Worm (Caenorhabditis elegans) whole organism, L2 larva: ENCODE data around the gene slc-5A12.

Source experiments
- C34F6.9 ChIP-seq: fragments of 150-350 bp; optimal IDR thresholded peaks from 2 replicates; lab custom pipeline; 2014; ENCODE audit warnings: missing biosample characterization, missing genetic modification characterization
- F13H6.1 ChIP-seq: sonication (generic microtip); optimal IDR thresholded peaks from 2 replicates; lab custom pipeline; 2016; ENCODE audit warnings: missing genetic modification characterization, missing compliant biosample characterization
- R02D3.7 ChIP-seq: fragments of 150-350 bp; optimal IDR thresholded peaks from 2 replicates; lab custom pipeline; 2014; ENCODE audit warnings: missing biosample characterization, missing genetic modification characterization
- ZK546.5 ChIP-seq: sonication (generic microtip); optimal IDR thresholded peaks from 2 replicates; lab custom pipeline; 2017; ENCODE audit warnings: missing biosample characterization, missing genetic modification characterization
- ama-1 ChIP-seq: fragments of 150-350 bp; optimal IDR thresholded peaks from 2 replicates; lab custom pipeline; 2018; ENCODE audit warnings: inconsistent platforms
- blmp-1 ChIP-seq: sonication (generic microtip); optimal IDR thresholded peaks from 2 replicates; lab custom pipeline; 2017; ENCODE audit warnings: missing genetic modification characterization, mild to moderate bottlenecking, missing compliant biosample characterization, antibody characterized with exemption, moderate library complexity; ENCODE audit not compliant: insufficient read depth
- ceh-16 ChIP-seq: fragments of 150-350 bp; optimal IDR thresholded peaks from 2 replicates; lab custom pipeline; 2014; ENCODE audit warnings: missing biosample characterization, missing genetic modification characterization
- egl-27 ChIP-seq: sonication (generic microtip); optimal IDR thresholded peaks from 3 replicates; lab custom pipeline; 2017; ENCODE audit warnings: missing biosample characterization, missing genetic modification reagents, missing genetic modification characterization
- elt-1 ChIP-seq: fragments of 150-350 bp; optimal IDR thresholded peaks from 2 replicates; lab custom pipeline; 2014; ENCODE audit warnings: missing biosample characterization, missing genetic modification characterization
- elt-3 ChIP-seq: sonication (generic microtip); optimal IDR thresholded peaks from 2 replicates; lab custom pipeline; 2017; ENCODE audit warnings: missing biosample characterization, missing genetic modification characterization
- gmeb-1 ChIP-seq: fragments of 150-350 bp; optimal IDR thresholded peaks from 2 replicates; lab custom pipeline; 2014; ENCODE audit warnings: missing biosample characterization, missing genetic modification characterization
- lin-11 ChIP-seq: fragments of 150-350 bp; sonication (generic microtip); optimal IDR thresholded peaks from 2 replicates; lab custom pipeline; 2014; ENCODE audit warnings: missing biosample characterization, missing genetic modification characterization, inconsistent platforms, mixed read lengths
- lin-13 ChIP-seq: fragments of 150-350 bp; optimal IDR thresholded peaks from 2 replicates; lab custom pipeline; 2014; ENCODE audit warnings: missing biosample characterization, missing genetic modification reagents, missing genetic modification characterization
- lin-39 ChIP-seq: fragments of 150-350 bp; optimal IDR thresholded peaks from 2 replicates; lab custom pipeline; 2014; ENCODE audit warnings: missing biosample characterization, missing genetic modification reagents, missing genetic modification characterization
- lsy-2 ChIP-seq, 2 experiments: fragments of 150-350 bp in 1 of 2; sonication (generic microtip) in 1 of 2; optimal IDR thresholded peaks; 2 replicates each; lab custom pipeline; 2014 to 2017; ENCODE audit warnings: missing biosample characterization in 2 of 2, missing genetic modification characterization in 2 of 2
- mab-5 ChIP-seq: fragments of 150-350 bp; optimal IDR thresholded peaks from 2 replicates; lab custom pipeline; 2014; ENCODE audit warnings: missing biosample characterization, missing genetic modification characterization
- mbf-1 ChIP-seq: sonication (generic microtip); optimal IDR thresholded peaks from 2 replicates; lab custom pipeline; 2017; ENCODE audit warnings: missing biosample characterization, missing genetic modification characterization
- mdl-1 ChIP-seq, 2 experiments: fragments of 150-350 bp in 1 of 2; sonication (generic microtip) in 1 of 2; optimal IDR thresholded peaks; 2 replicates each; lab custom pipeline; 2017; ENCODE audit warnings: missing biosample characterization in 2 of 2, missing genetic modification characterization in 2 of 2
- nhr-11 ChIP-seq: fragments of 150-350 bp; optimal IDR thresholded peaks from 2 replicates; lab custom pipeline; 2014; ENCODE audit warnings: missing biosample characterization, missing genetic modification characterization
- nhr-129 ChIP-seq: fragments of 150-350 bp; optimal IDR thresholded peaks from 2 replicates; lab custom pipeline; 2014; ENCODE audit warnings: missing biosample characterization, missing genetic modification characterization
- nhr-21 ChIP-seq: fragments of 150-350 bp; optimal IDR thresholded peaks from 2 replicates; lab custom pipeline; 2014; ENCODE audit warnings: missing biosample characterization, missing genetic modification characterization
- nhr-237 ChIP-seq: fragments of 150-350 bp; optimal IDR thresholded peaks from 2 replicates; lab custom pipeline; 2014; ENCODE audit warnings: missing biosample characterization, missing genetic modification characterization
- nhr-25 ChIP-seq: fragments of 150-350 bp; sonication (generic microtip); optimal IDR thresholded peaks from 3 replicates; lab custom pipeline; 2014; ENCODE audit warnings: missing biosample characterization, missing genetic modification characterization
- nhr-6 ChIP-seq: fragments of 150-350 bp; optimal IDR thresholded peaks from 2 replicates; lab custom pipeline; 2014; ENCODE audit warnings: missing biosample characterization, missing genetic modification characterization
- nhr-77 ChIP-seq: fragments of 150-350 bp; optimal IDR thresholded peaks from 2 replicates; lab custom pipeline; 2014; ENCODE audit warnings: missing biosample characterization, missing genetic modification characterization
- peb-1 ChIP-seq: fragments of 150-350 bp; optimal IDR thresholded peaks from 2 replicates; lab custom pipeline; 2014; ENCODE audit warnings: missing biosample characterization, missing genetic modification characterization
- skn-1 ChIP-seq: sonication (generic microtip); optimal IDR thresholded peaks from 2 replicates; lab custom pipeline; 2017; ENCODE audit warnings: missing biosample characterization, missing genetic modification characterization
- sma-3 ChIP-seq: sonication (generic microtip); optimal IDR thresholded peaks from 2 replicates; lab custom pipeline; 2016; ENCODE audit warnings: missing genetic modification reagents, missing genetic modification characterization, missing compliant biosample characterization
- sma-9 ChIP-seq, 2 experiments: fragments of 150-350 bp in 1 of 2; sonication (generic microtip) in 1 of 2; optimal IDR thresholded peaks; 2 replicates each; lab custom pipeline; 2014 to 2016; ENCODE audit warnings: missing genetic modification characterization in 2 of 2, mild to moderate bottlenecking in 1 of 2, missing biosample characterization in 1 of 2, missing compliant biosample characterization in 1 of 2, missing genetic modification reagents in 1 of 2, moderate library complexity in 1 of 2
- snpc-4 ChIP-seq: fragments of 150-350 bp; optimal IDR thresholded peaks from 2 replicates; lab custom pipeline; 2014; ENCODE audit warnings: missing biosample characterization, missing genetic modification characterization
- unc-39 ChIP-seq: fragments of 150-350 bp; optimal IDR thresholded peaks from 2 replicates; lab custom pipeline; 2014; ENCODE audit warnings: missing biosample characterization, missing genetic modification characterization
- ztf-1 ChIP-seq: fragments of 200-800 bp; sonication (Bioruptor generic); conservative IDR thresholded peaks from 2 replicates; pipeline ENCODE4 v1.3.6; 2022; ENCODE audit warnings: missing genetic modification characterization, missing compliant biosample characterization
- ztf-11 ChIP-seq: sonication (generic microtip); optimal IDR thresholded peaks from 2 replicates; lab custom pipeline; 2017; ENCODE audit warnings: missing biosample characterization, missing genetic modification characterization

The slc-5A12 gene

ce11 chrIV:11928388-11928787 lies 8.8 kb upstream of the slc-5A12 start (continued):
- TF ChIP-seq ztf-1 (GFP tag; lab: Robert Waterston, UW) (no peak), egl-27 (no peak), nhr-21 (tag; lab: Kevin White, UChicago) (peak; percentile 26), lin-13 (no peak), C34F6.9 (tag; lab: Kevin White, UChicago) (peak; percentile 34), ztf-11 (tag; lab: Kevin White, UChicago) (no peak), blmp-1 (no peak), sma-3 (GFP tag; lab: Kevin White, UChicago) (peak; percentile 77), skn-1 (tag; lab: Kevin White, UChicago) (no peak), unc-39 (tag; lab: Kevin White, UChicago) (no peak), nhr-237 (tag; lab: Kevin White, UChicago) (no peak), mdl-1 (tag; optimal IDR thresholded peaks at IDR 0.05; lab: Kevin White, UChicago) (no peak)

- no peak for TF ChIP-seq elt-1 (tag; lab: Kevin White, UChicago)
Observed at ce11 chrIV:11930572-11930971, 6.6 kb upstream of the slc-5A12 start, which contains the start of gene nhx-9. Gene nhx-9, plus strand, starts transcription at chrIV:11930872.

- no peak for TF ChIP-seq ztf-11 (tag; lab: Kevin White, UChicago)
- TF ChIP-seq skn-1 (tag; lab: Kevin White, UChicago) = no peak
- peak; percentile 68 for TF ChIP-seq sma-9 (GFP tag; optimal IDR thresholded peaks at IDR 0.05; lab: Kevin White, UChicago)
- no peak for TF ChIP-seq sma-9 (tag; optimal IDR thresholded peaks at IDR 0.05; lab: Kevin White, UChicago)
- TF ChIP-seq ama-1 = no peak
- no peak for TF ChIP-seq peb-1 (tag; lab: Kevin White, UChicago)
- no peak for TF ChIP-seq elt-1 (tag; lab: Kevin White, UChicago)
- TF ChIP-seq R02D3.7 (tag; lab: Kevin White, UChicago) = no peak
- no peak for TF ChIP-seq nhr-237 (tag; lab: Kevin White, UChicago)
Observed at ce11 chrIV:11938554-11938953, 1.3 kb downstream of the slc-5A12 start.

ce11 chrIV:11942313-11942712 lies 5.1 kb downstream of the slc-5A12 start, which contains the start of gene ZK829.1:
Gene ZK829.1, minus strand, starts transcription at chrIV:11942413.
- no peak for TF ChIP-seq lin-11
- TF ChIP-seq ZK546.5 (tag; lab: Kevin White, UChicago) = no peak
- TF ChIP-seq elt-3 (tag; lab: Kevin White, UChicago) = no peak
- TF ChIP-seq, all 48 proteins: peak for 0

ce11 chrIV:11945621-11946020 lies 8.4 kb downstream of the slc-5A12 start, which contains the start of gene ZK829.3:
Gene ZK829.3, minus strand, starts transcription at chrIV:11945721.
- TF ChIP-seq nhr-237 (tag; lab: Kevin White, UChicago) = no peak
- TF ChIP-seq nhr-77 (tag; lab: Kevin White, UChicago) = no peak
- no peak for TF ChIP-seq nhr-11 (tag; lab: Kevin White, UChicago)
- TF ChIP-seq nhr-25 (tag; lab: Kevin White, UChicago) = no peak
- no peak for TF ChIP-seq nhr-21 (tag; lab: Kevin White, UChicago)
- no peak for TF ChIP-seq nhr-129 (tag; lab: Kevin White, UChicago)
- TF ChIP-seq nhr-6 (tag; lab: Kevin White, UChicago) = no peak
- no peak for TF ChIP-seq gmeb-1 (tag; lab: Kevin White, UChicago)
- no peak for TF ChIP-seq C34F6.9 (tag; lab: Kevin White, UChicago)
- TF ChIP-seq lsy-2 (tag; optimal IDR thresholded peaks at IDR 0.05; lab: Kevin White, UChicago) = no peak
- TF ChIP-seq ama-1 = no peak
- TF ChIP-seq lin-39 (tag; lab: Kevin White, UChicago) = no peak
- no peak for TF ChIP-seq elt-1 (tag; lab: Kevin White, UChicago)
- TF ChIP-seq ceh-16 = no peak
- TF ChIP-seq mdl-1 (tag; optimal IDR thresholded peaks at IDR 0.05; lab: Kevin White, UChicago) = no peak
- TF ChIP-seq mab-5 (tag; lab: Kevin White, UChicago) = no peak
- TF ChIP-seq mbf-1 (tag; lab: Kevin White, UChicago) = no peak
- TF ChIP-seq F13H6.1 (tag; lab: Kevin White, UChicago) = no peak
- no peak for TF ChIP-seq snpc-4
- no peak for TF ChIP-seq lin-11
- TF ChIP-seq, all 48 proteins: peak for 0
